Worm (Caenorhabditis elegans) whole organism, L1 larva: ENCODE measurements around the gene slc-17.8.

Experiments used
- C04F5.9 ChIP-seq: sonication (generic microtip); optimal IDR thresholded peaks from 2 replicates; lab custom pipeline; 2016; ENCODE audit warnings: missing genetic modification characterization, missing compliant biosample characterization
- C34B4.2 ChIP-seq: sonication (generic microtip); optimal IDR thresholded peaks from 2 replicates; lab custom pipeline; 2017; ENCODE audit warnings: mild to moderate bottlenecking, missing genetic modification characterization, missing compliant biosample characterization
- F16B12.6 ChIP-seq: fragments of 150-350 bp; optimal IDR thresholded peaks from 2 replicates; lab custom pipeline; 2014; ENCODE audit warnings: missing biosample characterization, missing genetic modification characterization
- aha-1 ChIP-seq: fragments of 150-350 bp; optimal IDR thresholded peaks from 2 replicates; lab custom pipeline; 2014; ENCODE audit warnings: missing biosample characterization, missing genetic modification characterization
- alr-1 ChIP-seq: fragments of 200-800 bp; sonication (Bioruptor generic); optimal IDR thresholded peaks from 2 replicates; lab custom pipeline; 2018; ENCODE audit warnings: borderline replicate concordance, mild to moderate bottlenecking, missing genetic modification characterization, missing compliant biosample characterization
- ceh-82 ChIP-seq, 3 experiments: fragments of 150-350 bp in 1 of 3; sonication (generic microtip) in 2 of 3; optimal IDR thresholded peaks; 2 replicates each; lab custom pipeline; 2014 to 2017; ENCODE audit warnings: missing biosample characterization in 3 of 3, missing genetic modification characterization in 3 of 3
- dpl-1 ChIP-seq, 3 experiments: fragments of 150-350 bp in 2 of 3; sonication (generic microtip) in 1 of 3; optimal IDR thresholded peaks; 2 replicates each; lab custom pipeline; 2014 to 2017; ENCODE audit warnings: missing biosample characterization in 3 of 3, missing genetic modification characterization in 3 of 3, missing genetic modification reagents in 3 of 3
- dsc-1 ChIP-seq: sonication (generic microtip); optimal IDR thresholded peaks from 2 replicates; lab custom pipeline; 2016; ENCODE audit warnings: mild to moderate bottlenecking, missing genetic modification characterization, missing compliant biosample characterization
- efl-1 ChIP-seq, 4 experiments: fragments of 150-350 bp; optimal IDR thresholded peaks in 3 of 4; peaks in 1 of 4; 1 replicate in 1 of 4; 2 replicates in 3 of 4; lab custom pipeline; 2014; ENCODE audit warnings: missing biosample characterization in 2 of 4, missing genetic modification characterization in 2 of 4, missing genetic modification reagents in 2 of 4
- fkh-4 ChIP-seq: sonication (generic microtip); optimal IDR thresholded peaks from 2 replicates; lab custom pipeline; 2016; ENCODE audit warnings: missing compliant biosample characterization, missing genetic modification characterization, borderline replicate concordance
- fkh-8 ChIP-seq: sonication (generic microtip); optimal IDR thresholded peaks from 2 replicates; lab custom pipeline; 2016; ENCODE audit warnings: mild to moderate bottlenecking, missing genetic modification characterization, missing compliant biosample characterization
- hlh-17 ChIP-seq: fragments of 200-800 bp; sonication (Bioruptor generic); optimal IDR thresholded peaks from 2 replicates; lab custom pipeline; 2018; ENCODE audit warnings: missing genetic modification characterization, mild to moderate bottlenecking, missing compliant biosample characterization, moderate library complexity, borderline replicate concordance
- irx-1 ChIP-seq: sonication (generic microtip); optimal IDR thresholded peaks from 2 replicates; lab custom pipeline; 2016; ENCODE audit warnings: missing genetic modification characterization, missing compliant biosample characterization
- lin-13 ChIP-seq: fragments of 150-350 bp; optimal IDR thresholded peaks from 2 replicates; lab custom pipeline; 2014; ENCODE audit warnings: missing biosample characterization, missing genetic modification reagents, missing genetic modification characterization
- lin-14 ChIP-seq: fragments of 200-800 bp; sonication (Bioruptor generic); optimal IDR thresholded peaks from 2 replicates; lab custom pipeline; 2018; ENCODE audit warnings: mild to moderate bottlenecking, missing genetic modification characterization, moderate library complexity, missing compliant biosample characterization
- mef-2 ChIP-seq: fragments of 150-350 bp; optimal IDR thresholded peaks from 2 replicates; lab custom pipeline; 2014; ENCODE audit warnings: missing biosample characterization, missing genetic modification characterization
- mep-1 ChIP-seq: fragments of 150-350 bp; optimal IDR thresholded peaks from 2 replicates; lab custom pipeline; 2014; ENCODE audit warnings: missing biosample characterization, missing genetic modification characterization
- nhr-19 ChIP-seq: fragments of 200-800 bp; sonication (Bioruptor generic); conservative IDR thresholded peaks from 2 replicates; pipeline ENCODE4 v1.3.6; 2022; ENCODE audit warnings: missing genetic modification characterization, missing compliant biosample characterization
- nhr-237 ChIP-seq: fragments of 150-350 bp; optimal IDR thresholded peaks from 2 replicates; lab custom pipeline; 2014; ENCODE audit warnings: missing biosample characterization, missing genetic modification characterization
- nhr-77 ChIP-seq: fragments of 150-350 bp; optimal IDR thresholded peaks from 2 replicates; lab custom pipeline; 2014; ENCODE audit warnings: missing biosample characterization, missing genetic modification characterization
- nhr-85 ChIP-seq: sonication (generic microtip); peaks from one replicate; lab custom pipeline; 2016; ENCODE audit warnings: missing genetic modification characterization, inconsistent platforms, missing compliant biosample characterization
- pax-3 ChIP-seq: fragments of 200-800 bp; sonication (Bioruptor generic); optimal IDR thresholded peaks from 2 replicates; lab custom pipeline; 2018; ENCODE audit warnings: mild to moderate bottlenecking, missing genetic modification characterization, moderate library complexity, missing compliant biosample characterization
- pqm-1 ChIP-seq: sonication (generic microtip); optimal IDR thresholded peaks from 3 replicates; lab custom pipeline; 2017; ENCODE audit warnings: missing biosample characterization, missing genetic modification characterization
- rnt-1 ChIP-seq: sonication (generic microtip); optimal IDR thresholded peaks from 2 replicates; lab custom pipeline; 2016; ENCODE audit warnings: mild to moderate bottlenecking, missing genetic modification characterization, moderate library complexity, missing compliant biosample characterization
- snu-23 ChIP-seq: sonication (generic microtip); optimal IDR thresholded peaks from 2 replicates; lab custom pipeline; 2016; ENCODE audit warnings: missing genetic modification characterization, missing compliant biosample characterization
- sox-4 ChIP-seq: sonication (generic microtip); optimal IDR thresholded peaks from 2 replicates; lab custom pipeline; 2016; ENCODE audit warnings: missing genetic modification characterization, missing compliant biosample characterization
- sup-37 ChIP-seq: fragments of 200-800 bp; sonication (Bioruptor generic); optimal IDR thresholded peaks from 2 replicates; lab custom pipeline; 2018; ENCODE audit warnings: mild to moderate bottlenecking, missing genetic modification characterization, missing compliant biosample characterization
- swsn-7 ChIP-seq: sonication (generic microtip); optimal IDR thresholded peaks from 2 replicates; lab custom pipeline; 2016; ENCODE audit warnings: missing genetic modification characterization, missing compliant biosample characterization
- tbx-2 ChIP-seq: sonication (generic microtip); optimal IDR thresholded peaks from 2 replicates; lab custom pipeline; 2016; ENCODE audit warnings: missing genetic modification characterization, missing compliant biosample characterization
- tlp-1 ChIP-seq: fragments of 150-350 bp; optimal IDR thresholded peaks from 2 replicates; lab custom pipeline; 2014; ENCODE audit warnings: missing biosample characterization, missing genetic modification characterization
- unc-130 ChIP-seq: fragments of 150-350 bp; optimal IDR thresholded peaks from 2 replicates; lab custom pipeline; 2017; ENCODE audit warnings: missing biosample characterization, missing genetic modification characterization, inconsistent platforms
- unc-30 ChIP-seq: sonication (generic microtip); optimal IDR thresholded peaks from 2 replicates; lab custom pipeline; 2017; ENCODE audit warnings: missing biosample characterization, missing genetic modification characterization
- zag-1 ChIP-seq: fragments of 150-350 bp; optimal IDR thresholded peaks from 2 replicates; lab custom pipeline; 2014; ENCODE audit warnings: missing biosample characterization, missing genetic modification characterization
- ztf-4 ChIP-seq: fragments of 150-350 bp; optimal IDR thresholded peaks from 2 replicates; lab custom pipeline; 2014; ENCODE audit warnings: missing biosample characterization, missing genetic modification characterization

slc-17.8 gene

ce11 chrV:8565075-8565474 lies 19.7 kb upstream of the slc-17.8 start, which contains the start of gene F25G6.8:
TSS of gene F25G6.8 (minus strand) at chrV:8565175.
- TF ChIP-seq efl-1 (optimal IDR thresholded peaks at IDR 0.05; lab: Kevin White, UChicago) (no peak), efl-1 (GFP tag; optimal IDR thresholded peaks at IDR 0.05 in 1 of 2; lab: Kevin White, UChicago) (no peak), sup-37 (GFP tag; lab: Kevin White, UChicago) (no peak), nhr-237 (tag; lab: Kevin White, UChicago) (no peak), tbx-2 (no peak), tlp-1 (no peak), pqm-1 (tag; lab: Kevin White, UChicago) (no peak), nhr-19 (GFP tag; lab: Robert Waterston, UW) (no peak), ztf-4 (tag; lab: Kevin White, UChicago) (no peak), snu-23 (GFP tag; lab: Kevin White, UChicago) (no peak), nhr-85 (tag; lab: Kevin White, UChicago) (no peak), aha-1 (tag; lab: Kevin White, UChicago) (no peak), mef-2 (tag; lab: Kevin White, UChicago) (no peak), C34B4.2 (tag; lab: Kevin White, UChicago) (no peak), sox-4 (no peak), F16B12.6 (tag; lab: Kevin White, UChicago) (no peak)

- TF ChIP-seq tlp-1 (no peak), unc-30 (no peak), alr-1 (tag; lab: Kevin White, UChicago) (no peak), mep-1 (tag; lab: Kevin White, UChicago) (no peak), fkh-4 (tag; lab: Kevin White, UChicago) (no peak), unc-130 (tag; lab: Kevin White, UChicago) (no peak), swsn-7 (tag; lab: Kevin White, UChicago) (no peak), ceh-82 (tag; optimal IDR thresholded peaks at IDR 0.05; lab: Kevin White, UChicago) (no peak)
Measured at ce11 chrV:8560916-8561315, 15.5 kb upstream of the slc-17.8 start, which contains the start of gene acr-16. TSS of gene acr-16 (plus strand) at chrV:8561216.

- peak; percentile 99 for TF ChIP-seq dsc-1 (tag; lab: Kevin White, UChicago)
- TF ChIP-seq lin-13, result no peak
- peak; percentile 89 for TF ChIP-seq fkh-4 (tag; lab: Kevin White, UChicago)
- TF ChIP-seq alr-1 (tag; lab: Kevin White, UChicago), result no peak
- TF ChIP-seq nhr-85 (tag; lab: Kevin White, UChicago), result no peak
- peak; percentile 27 for TF ChIP-seq tbx-2
Measured at ce11 chrV:8555955-8556354, 10.6 kb upstream of the slc-17.8 start.

- no peak for TF ChIP-seq zag-1 (tag; lab: Kevin White, UChicago)
- no peak for TF ChIP-seq sox-4
- no peak for TF ChIP-seq nhr-19 (GFP tag; lab: Robert Waterston, UW)
- TF ChIP-seq fkh-8, result no peak
- TF ChIP-seq efl-1 (optimal IDR thresholded peaks at IDR 0.05; lab: Kevin White, UChicago), result no peak
- peak in 1 of 2 experiments; percentile 78 for TF ChIP-seq efl-1 (GFP tag; optimal IDR thresholded peaks at IDR 0.05 in 1 of 2; lab: Kevin White, UChicago)
- no peak for TF ChIP-seq irx-1
- no peak for TF ChIP-seq mef-2 (tag; lab: Kevin White, UChicago)
- TF ChIP-seq lin-14 (GFP tag; lab: Kevin White, UChicago), result peak; percentile 1
- no peak for TF ChIP-seq hlh-17 (GFP tag; lab: Kevin White, UChicago)
- TF ChIP-seq rnt-1 (tag; lab: Kevin White, UChicago), result peak; percentile 46
- TF ChIP-seq tlp-1, result no peak
- no peak for TF ChIP-seq snu-23 (GFP tag; lab: Kevin White, UChicago)
- TF ChIP-seq dpl-1 (GFP tag; optimal IDR thresholded peaks at IDR 0.05; lab: Kevin White, UChicago), result no peak
- no peak for TF ChIP-seq pax-3 (tag; lab: Kevin White, UChicago)
Measured at ce11 chrV:8552460-8552859, 7.1 kb upstream of the slc-17.8 start, which contains the start of gene acr-15. TSS of gene acr-15 (plus strand) at chrV:8552695.

ce11 chrV:8548989-8549388 lies 3.6 kb upstream of the slc-17.8 start, which contains the start of gene stdh-4:
TSS of gene stdh-4 (plus strand) at chrV:8549289.
- TF ChIP-seq tbx-2, result peak; percentile 0
- TF ChIP-seq nhr-77 (tag; lab: Kevin White, UChicago), result peak; percentile 11
- no peak for TF ChIP-seq C04F5.9 (tag; lab: Kevin White, UChicago)
